Worm (Caenorhabditis elegans) whole organism, L4 larva: ENCODE data around the gene srw-127.

ENCODE experiments used
- T20F7.1 ChIP-seq: fragments of 200-800 bp; sonication (Bioruptor generic); optimal IDR thresholded peaks from 2 replicates; lab custom pipeline; 2018; ENCODE audit warnings: mild to moderate bottlenecking, missing genetic modification characterization, missing compliant biosample characterization
- T26A8.4 ChIP-seq: fragments of 200-800 bp; sonication (Bioruptor generic); IDR thresholded peaks from 2 replicates; pipeline ENCODE4 v1.3.6; 2022; ENCODE audit warnings: missing genetic modification characterization, missing compliant biosample characterization
- Y48G9A.11 ChIP-seq: fragments of 200-800 bp; sonication (Bioruptor generic); IDR thresholded peaks from 2 replicates; pipeline ENCODE4 v1.3.6; 2022; ENCODE audit warnings: missing genetic modification reagents, missing genetic modification characterization, missing compliant biosample characterization
- Y5F2A.4 ChIP-seq: fragments of 200-800 bp; sonication (Bioruptor generic); optimal IDR thresholded peaks from 2 replicates; lab custom pipeline; 2018; ENCODE audit warnings: mild to moderate bottlenecking, missing genetic modification characterization, missing compliant biosample characterization
- ZK546.5 ChIP-seq, 2 experiments: sonication (generic microtip); optimal IDR thresholded peaks; 2 replicates each; lab custom pipeline; 2017; ENCODE audit warnings: missing biosample characterization in 2 of 2, missing genetic modification characterization in 2 of 2
- ama-1 ChIP-seq: fragments of 150-350 bp; optimal IDR thresholded peaks from 2 replicates; lab custom pipeline; 2014; ENCODE audit warnings: inconsistent platforms, mixed read lengths
- attf-4 ChIP-seq: sonication (generic microtip); optimal IDR thresholded peaks from 3 replicates; lab custom pipeline; 2017; ENCODE audit warnings: missing biosample characterization, missing genetic modification characterization
- ceh-28 ChIP-seq: fragments of 150-350 bp; optimal IDR thresholded peaks from 2 replicates; lab custom pipeline; 2014; ENCODE audit warnings: missing biosample characterization, missing genetic modification reagents, missing genetic modification characterization
- ceh-44 ChIP-seq: fragments of 200-800 bp; sonication (Bioruptor generic); IDR thresholded peaks from 2 replicates; pipeline ENCODE4 v1.3.6; 2022; ENCODE audit warnings: missing genetic modification reagents, missing genetic modification characterization, missing compliant biosample characterization
- daf-16 ChIP-seq, 3 experiments: sonication (generic microtip); optimal IDR thresholded peaks; 2 replicates each; lab custom pipeline; 2016 to 2017; ENCODE audit warnings: missing genetic modification characterization in 3 of 3, missing genetic modification reagents in 3 of 3, mild to moderate bottlenecking in 2 of 3, missing compliant biosample characterization in 2 of 3, missing biosample characterization in 1 of 3, moderate library complexity in 1 of 3
- daf-8 ChIP-seq: fragments of 200-800 bp; sonication (Bioruptor generic); IDR thresholded peaks from 2 replicates; pipeline ENCODE4 v1.3.6; 2022; ENCODE audit warnings: missing genetic modification characterization, missing compliant biosample characterization
- dmd-6 ChIP-seq: fragments of 200-800 bp; sonication (Bioruptor generic); IDR thresholded peaks from 2 replicates; pipeline ENCODE4 v1.3.6; 2022; ENCODE audit warnings: missing genetic modification reagents, missing genetic modification characterization, missing compliant biosample characterization
- dmd-9 ChIP-seq: fragments of 200-800 bp; sonication (Bioruptor generic); IDR thresholded peaks from 2 replicates; pipeline ENCODE4 v1.3.6; 2022; ENCODE audit warnings: missing genetic modification reagents, missing genetic modification characterization, missing compliant biosample characterization
- dve-1 ChIP-seq: sonication (generic microtip); optimal IDR thresholded peaks from 2 replicates; lab custom pipeline; 2017; ENCODE audit warnings: antibody characterized with exemption, mild to moderate bottlenecking, missing genetic modification characterization, missing compliant biosample characterization; ENCODE audit not compliant: insufficient read depth
- hmg-1.1 ChIP-seq: fragments of 200-800 bp; sonication (Bioruptor generic); IDR thresholded peaks from 2 replicates; pipeline ENCODE4 v1.3.6; 2022; ENCODE audit warnings: missing genetic modification reagents, missing genetic modification characterization, missing compliant biosample characterization
- lim-7 ChIP-seq: fragments of 200-800 bp; sonication (Bioruptor generic); IDR thresholded peaks from 2 replicates; pipeline ENCODE4 v1.3.6; 2022; ENCODE audit warnings: missing genetic modification characterization, missing compliant biosample characterization
- lin-13 ChIP-seq: fragments of 150-350 bp; optimal IDR thresholded peaks from 2 replicates; lab custom pipeline; 2014; ENCODE audit warnings: missing biosample characterization, missing genetic modification reagents, missing genetic modification characterization
- lin-38 ChIP-seq: fragments of 200-800 bp; sonication (Bioruptor generic); IDR thresholded peaks from 2 replicates; pipeline ENCODE4 v1.3.6; 2022; ENCODE audit warnings: missing genetic modification reagents, missing genetic modification characterization, missing compliant biosample characterization
- mdl-1 ChIP-seq, 2 experiments: fragments of 150-350 bp in 1 of 2; sonication (generic microtip) in 1 of 2; optimal IDR thresholded peaks; 2 replicates each; lab custom pipeline; 2014 to 2017; ENCODE audit warnings: missing biosample characterization in 2 of 2, missing genetic modification characterization in 2 of 2
- mdt-29 ChIP-seq: fragments of 200-800 bp; sonication (Bioruptor generic); IDR thresholded peaks from 2 replicates; pipeline ENCODE4 v1.3.6; 2022; ENCODE audit warnings: missing genetic modification reagents, missing genetic modification characterization, missing compliant biosample characterization
- mes-2 ChIP-seq: sonication (generic microtip); optimal IDR thresholded peaks from 2 replicates; lab custom pipeline; 2016; ENCODE audit warnings: missing genotype, mild to moderate bottlenecking, missing genetic modification characterization, missing compliant biosample characterization; ENCODE audit not compliant: poor library complexity, severe bottlenecking
- mxl-2 ChIP-seq: fragments of 200-800 bp; sonication (Bioruptor generic); conservative IDR thresholded peaks from 2 replicates; pipeline ENCODE4 v1.3.6; 2022; ENCODE audit warnings: missing genetic modification reagents, missing genetic modification characterization, missing compliant biosample characterization
- nhr-102 ChIP-seq: sonication (generic microtip); optimal IDR thresholded peaks from 2 replicates; lab custom pipeline; 2016; ENCODE audit warnings: mild to moderate bottlenecking, missing genetic modification characterization, moderate library complexity, missing compliant biosample characterization
- nhr-11 ChIP-seq: fragments of 150-350 bp; optimal IDR thresholded peaks from 2 replicates; lab custom pipeline; 2014; ENCODE audit warnings: missing biosample characterization, missing genetic modification characterization
- nhr-41 ChIP-seq: fragments of 200-800 bp; sonication (Bioruptor generic); IDR thresholded peaks from 2 replicates; pipeline ENCODE4 v1.3.6; 2022; ENCODE audit warnings: missing genetic modification reagents, missing genetic modification characterization, missing compliant biosample characterization
- nhr-76 ChIP-seq: fragments of 150-350 bp; optimal IDR thresholded peaks from 2 replicates; lab custom pipeline; 2014; ENCODE audit warnings: missing biosample characterization, missing genetic modification characterization
- snpc-1.2 ChIP-seq: fragments of 200-800 bp; sonication (Bioruptor generic); IDR thresholded peaks from 2 replicates; pipeline ENCODE4 v1.3.6; 2022; ENCODE audit warnings: missing genetic modification reagents, missing genetic modification characterization, missing compliant biosample characterization
- tag-97 ChIP-seq: fragments of 200-800 bp; sonication (Bioruptor generic); IDR thresholded peaks from 2 replicates; pipeline ENCODE4 v1.3.6; 2022; ENCODE audit warnings: missing genetic modification characterization, missing compliant biosample characterization
- unc-39 ChIP-seq: sonication (generic microtip); optimal IDR thresholded peaks from 2 replicates; lab custom pipeline; 2017; ENCODE audit warnings: missing biosample characterization, missing genetic modification characterization
- unc-62 ChIP-seq, 3 experiments: fragments of 150-350 bp in 1 of 3; sonication (generic microtip); optimal IDR thresholded peaks in 2 of 3; peaks in 1 of 3; 1 replicate in 1 of 3; 2 replicates in 2 of 3; lab custom pipeline; 2014 to 2017; ENCODE audit warnings: missing biosample characterization in 3 of 3, missing genetic modification characterization in 3 of 3, missing genetic modification reagents in 3 of 3, missing genotype in 1 of 3
- vab-7 ChIP-seq: fragments of 200-800 bp; sonication (Bioruptor generic); IDR thresholded peaks from 2 replicates; pipeline ENCODE4 v1.3.6; 2022; ENCODE audit warnings: missing genetic modification reagents, missing genetic modification characterization, missing compliant biosample characterization
- zfp-2 ChIP-seq: sonication (generic microtip); optimal IDR thresholded peaks from 2 replicates; lab custom pipeline; 2016; ENCODE audit warnings: mild to moderate bottlenecking, missing genetic modification characterization, missing compliant biosample characterization
- zip-2 ChIP-seq: fragments of 150-350 bp; optimal IDR thresholded peaks from 2 replicates; lab custom pipeline; 2014; ENCODE audit warnings: missing biosample characterization, missing genetic modification characterization
- ztf-11 ChIP-seq: fragments of 150-350 bp; optimal IDR thresholded peaks from 2 replicates; lab custom pipeline; 2014; ENCODE audit warnings: missing biosample characterization, missing genetic modification characterization
- ztf-7 ChIP-seq: fragments of 150-350 bp; optimal IDR thresholded peaks from 2 replicates; lab custom pipeline; 2014; ENCODE audit warnings: missing biosample characterization, missing genetic modification characterization

The srw-127 gene

ce11 chrV:7000734-7001133, 12.0 kb upstream of the srw-127 start:
- TF ChIP-seq dve-1 (tag; lab: Kevin White, UChicago) = peak; percentile 21
- 0 out of 2 replicates have a peak, but pooled peaks have one; percentile 14 for TF ChIP-seq dmd-6
- TF ChIP-seq Y5F2A.4 (GFP tag; lab: Kevin White, UChicago) = no peak
- no peak for TF ChIP-seq daf-16 (GFP tag; optimal IDR thresholded peaks at IDR 0.05; lab: Kevin White, UChicago)
- TF ChIP-seq daf-16 (tag; optimal IDR thresholded peaks at IDR 0.05; lab: Kevin White, UChicago) = peak; percentile 50

- TF ChIP-seq attf-4 (tag; lab: Kevin White, UChicago) = no peak
- TF ChIP-seq Y48G9A.11 = no peak
Measured at ce11 chrV:7003850-7004249, 8.9 kb upstream of the srw-127 start, which contains the start of gene srab-4. srab-4 (plus strand) TSS chrV:7004150.

- TF ChIP-seq vab-7 (GFP tag; lab: Robert Waterston, UW) (no peak), unc-62 (GFP tag; optimal IDR thresholded peaks at IDR 0.05 in 1 of 2; lab: Kevin White, UChicago) (peak in 1 of 2 experiments; percentile 81), unc-62 (tag; optimal IDR thresholded peaks at IDR 0.05; lab: Kevin White, UChicago) (no peak)
Measured at ce11 chrV:7005964-7006363, 6.8 kb upstream of the srw-127 start, which contains the start of gene spig-10. spig-10 (plus strand) TSS chrV:7006264.

- no peak for TF ChIP-seq ztf-11
- TF ChIP-seq ceh-44 (GFP tag; lab: Robert Waterston, UW) = no peak
- no peak for TF ChIP-seq vab-7 (GFP tag; lab: Robert Waterston, UW)
- no peak for TF ChIP-seq dmd-6
- no peak for TF ChIP-seq tag-97
Measured at ce11 chrV:7007307-7007706, 5.4 kb upstream of the srw-127 start, which contains the start of gene drd-10. drd-10 (plus strand) TSS chrV:7007607.

ce11 chrV:7009461-7009860, 3.3 kb upstream of the srw-127 start, which contains the start of gene C33G8.2:
C33G8.2 (plus strand) TSS chrV:7009761.
- TF ChIP-seq lin-13 (GFP tag; lab: Kevin White, UChicago) = no peak
- no peak for TF ChIP-seq lin-38 (GFP tag; lab: Robert Waterston, UW)
- no peak for TF ChIP-seq nhr-41 (GFP tag; lab: Robert Waterston, UW)
- TF ChIP-seq daf-8 (GFP tag; lab: Robert Waterston, UW) = no peak
- no peak for TF ChIP-seq snpc-1.2 (GFP tag; lab: Robert Waterston, UW)
- TF ChIP-seq unc-39 (tag; lab: Kevin White, UChicago) = no peak
- no peak for TF ChIP-seq nhr-11 (tag; lab: Kevin White, UChicago)
- no peak for TF ChIP-seq daf-16 (GFP tag; optimal IDR thresholded peaks at IDR 0.05; lab: Kevin White, UChicago)
- TF ChIP-seq daf-16 (tag; optimal IDR thresholded peaks at IDR 0.05; lab: Kevin White, UChicago) = no peak
- no peak for TF ChIP-seq nhr-76 (tag; lab: Kevin White, UChicago)
- no peak for TF ChIP-seq hmg-1.1 (GFP tag; lab: Robert Waterston, UW)

ce11 chrV:7015872-7016271, 3.2 kb downstream of the srw-127 start, which contains the start of gene C33G8.13:
C33G8.13 (minus strand) TSS chrV:7015972.
- TF ChIP-seq ceh-28 = no peak
- TF ChIP-seq ama-1 (lab: Kevin White, UChicago) = no peak
- TF ChIP-seq ztf-7 = no peak
- no peak for TF ChIP-seq zip-2 (tag; lab: Kevin White, UChicago)
- no peak for TF ChIP-seq ZK546.5 (tag; optimal IDR thresholded peaks at IDR 0.05; lab: Kevin White, UChicago)
- no peak for TF ChIP-seq lim-7
- no peak for TF ChIP-seq T26A8.4 (GFP tag; lab: Robert Waterston, UW)
- TF ChIP-seq nhr-11 (tag; lab: Kevin White, UChicago) = no peak
- TF ChIP-seq nhr-102 = no peak
- TF ChIP-seq dmd-6 = no peak
- TF ChIP-seq zfp-2 (tag; lab: Kevin White, UChicago) = no peak
- TF ChIP-seq dmd-9 (GFP tag; lab: Robert Waterston, UW) = no peak
- no peak for TF ChIP-seq mdl-1 (tag; optimal IDR thresholded peaks at IDR 0.05; lab: Kevin White, UChicago)
- no peak for TF ChIP-seq dve-1 (tag; lab: Kevin White, UChicago)
- TF ChIP-seq mdt-29 (GFP tag; lab: Robert Waterston, UW) = no peak
- TF ChIP-seq T20F7.1 (GFP tag; lab: Kevin White, UChicago) = no peak
- no peak for TF ChIP-seq mes-2 (tag; lab: Kevin White, UChicago)
- no peak for TF ChIP-seq mxl-2 (GFP tag; lab: Robert Waterston, UW)
